Fruit fly (Drosophila melanogaster): ENCODE results near the gene Kots.

The Kots gene

dm6 chr3R:13931813-13932212, 32.2 kb downstream of the Kots start (continued):
- TF ChIP-seq achi (GFP tag; optimal IDR thresholded peaks at IDR 0.05) (peak; percentile 53), cyc (GFP tag; optimal IDR thresholded peaks at IDR 0.05) (peak; percentile 10), dac (GFP tag; optimal IDR thresholded peaks at IDR 0.05) (no peak), CG11762 (GFP tag; optimal IDR thresholded peaks at IDR 0.05; ENCODE audit: insufficient read depth) (no peak), CG34406 (GFP tag; optimal IDR thresholded peaks at IDR 0.05) (peak; percentile 31), Ets96B (tag; optimal IDR thresholded peaks at IDR 0.05) (peak; percentile 30), CG11902 (GFP tag; optimal IDR thresholded peaks at IDR 0.05) (no peak), spab (GFP tag; optimal IDR thresholded peaks at IDR 0.05) (no peak), ss (GFP tag; optimal IDR thresholded peaks at IDR 0.05) (no peak), CG32006 (GFP tag; optimal IDR thresholded peaks at IDR 0.05) (peak; percentile 22), acj6 (GFP tag; optimal IDR thresholded peaks at IDR 0.05) (peak; percentile 48), Eip78C (GFP tag) (peak; percentile 88), Smox (GFP tag; optimal IDR thresholded peaks at IDR 0.05) (peak; percentile 61), fkh (GFP tag; optimal IDR thresholded peaks at IDR 0.05) (no peak), CG3919 (GFP tag; optimal IDR thresholded peaks at IDR 0.05) (peak; percentile 5), CG8632 (GFP tag; optimal IDR thresholded peaks at IDR 0.05) (peak; percentile 32), Sox14 (GFP tag; optimal IDR thresholded peaks at IDR 0.05) (peak; percentile 49), Hr39 (GFP tag; optimal IDR thresholded peaks at IDR 0.05) (peak; percentile 53), CG6163 (GFP tag; IDR thresholded peaks at IDR 0.05) (no peak), vri (GFP tag; optimal IDR thresholded peaks at IDR 0.05) (peak; percentile 27)

- TF ChIP-seq Smox (GFP tag; optimal IDR thresholded peaks at IDR 0.05): no peak
- peak; percentile 5 for TF ChIP-seq svp (GFP tag)
Observed at dm6 chr3R:13930252-13930651, 33.7 kb downstream of the Kots start.

dm6 chr3R:13927543-13927942, 36.4 kb downstream of the Kots start:
- TF ChIP-seq CG3919 (GFP tag; optimal IDR thresholded peaks at IDR 0.05) (no peak), dsx (GFP tag; optimal IDR thresholded peaks at IDR 0.05; ENCODE audit: poor library complexity, severe bottlenecking) (peak; percentile 29)

dm6 chr3R:13923626-13924025, 40.3 kb downstream of the Kots start:
- TF ChIP-seq lz (GFP tag; optimal IDR thresholded peaks at IDR 0.05) (no peak), Sox15 (GFP tag; optimal IDR thresholded peaks at IDR 0.05) (no peak), svp (GFP tag) (peak; percentile 38), achi (GFP tag; optimal IDR thresholded peaks at IDR 0.05) (no peak), CG16779 (tag; optimal IDR thresholded peaks at IDR 0.05) (no peak), pdm3 (GFP tag; optimal IDR thresholded peaks at IDR 0.05) (no peak), fkh (GFP tag; optimal IDR thresholded peaks at IDR 0.05) (no peak), CG6854 (GFP tag; optimal IDR thresholded peaks at IDR 0.05) (no peak)

dm6 chr3R:13921806-13922515, 42.0 kb downstream of the Kots start:
- TF ChIP-seq CG15336 (GFP tag; IDR thresholded peaks at IDR 0.05) (peak; percentile 56), CG34406 (GFP tag; optimal IDR thresholded peaks at IDR 0.05) (peak; percentile 74), eg (GFP tag; IDR thresholded peaks at IDR 0.05) (peak; percentile 36; the same call in 1 of the 3 replicates), fd85E (GFP tag; optimal IDR thresholded peaks at IDR 0.05) (no peak), CG6808 (GFP tag; optimal IDR thresholded peaks at IDR 0.05) (peak; percentile 89), salr (GFP tag; optimal IDR thresholded peaks at IDR 0.05) (peak; percentile 41 to 60), svp (GFP tag) (peak; percentile 88), CG10669 (GFP tag; optimal IDR thresholded peaks at IDR 0.05) (peak; percentile 89), CG3919 (GFP tag; optimal IDR thresholded peaks at IDR 0.05) (peak; percentile 92), vri (GFP tag; optimal IDR thresholded peaks at IDR 0.05) (peak; percentile 59), Eip75B (GFP tag; optimal IDR thresholded peaks at IDR 0.05) (peak; percentile 74), CG3032 (tag; optimal IDR thresholded peaks at IDR 0.05) (peak; percentile 80), CG8319 (GFP tag; optimal IDR thresholded peaks at IDR 0.05) (peak; percentile 40), Sox14 (GFP tag; optimal IDR thresholded peaks at IDR 0.05) (peak; percentile 80), CG11762 (GFP tag; optimal IDR thresholded peaks at IDR 0.05; ENCODE audit: insufficient read depth) (peak; percentile 67), CG31627 (GFP tag; optimal IDR thresholded peaks at IDR 0.05) (peak; percentile 64), esn (GFP tag; optimal IDR thresholded peaks at IDR 0.05) (peak; percentile 78), cyc (GFP tag; optimal IDR thresholded peaks at IDR 0.05) (peak; percentile 89), Smox (GFP tag; optimal IDR thresholded peaks at IDR 0.05) (peak; percentile 70), Sox102F (GFP tag; optimal IDR thresholded peaks at IDR 0.05) (peak; percentile 73), CG32006 (GFP tag; optimal IDR thresholded peaks at IDR 0.05) (peak; percentile 45), CG4318 (GFP tag; optimal IDR thresholded peaks at IDR 0.05) (no peak), Hr4 (GFP tag; optimal IDR thresholded peaks at IDR 0.05) (peak; percentile 29), Hr38 (GFP tag; optimal IDR thresholded peaks at IDR 0.05) (no peak), CG11902 (GFP tag; optimal IDR thresholded peaks at IDR 0.05) (peak; percentile 75)

Measured in whole organism, prepupa.